Fruit fly (Drosophila melanogaster): ENCODE results near the gene Pbp95.

The Pbp95 gene

DNA sequence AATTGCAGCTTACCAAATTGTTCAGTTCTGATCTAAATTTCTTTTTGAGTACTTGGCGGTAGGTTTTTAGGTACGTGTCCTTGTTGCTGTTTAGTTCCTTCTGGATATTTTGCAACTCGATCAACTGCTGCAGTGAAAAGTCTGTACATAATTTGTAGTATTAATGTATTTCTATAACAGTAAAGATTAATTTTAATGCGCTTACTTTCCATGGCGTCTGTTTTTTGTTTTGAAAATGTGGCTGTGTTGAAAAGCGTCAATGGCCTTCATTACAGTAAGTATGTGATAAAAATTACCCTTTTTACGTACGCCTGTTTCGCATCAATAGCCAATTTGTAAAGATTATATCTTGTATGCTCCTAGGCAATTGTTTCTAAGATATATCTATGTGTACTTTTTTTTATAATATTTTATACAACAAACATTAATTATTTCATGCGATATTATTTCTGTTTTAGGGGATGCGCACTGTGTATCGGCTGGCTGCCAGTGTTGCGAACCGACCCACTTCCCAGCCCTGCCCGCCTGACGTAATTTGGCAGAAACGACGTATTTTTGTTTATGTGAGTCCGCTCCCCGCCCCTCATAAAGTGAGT lies 12.4 kb upstream of the Pbp95 start, which contains the start of the genes Kmn2 and CG2698 (continued):
- peak; percentile 95 for TF ChIP-seq B-H2 (GFP tag; optimal IDR thresholded peaks at IDR 0.05)
- TF ChIP-seq CG14441 (GFP tag; IDR thresholded peaks at IDR 0.05), result peak; percentile 98
- TF ChIP-seq mld (GFP tag; IDR thresholded peaks at IDR 0.05; ENCODE audit: partially characterized antibody), result no peak
- TF ChIP-seq CG4282 (GFP tag; optimal IDR thresholded peaks at IDR 0.05), result no peak
- TF ChIP-seq dimm (GFP tag; IDR thresholded peaks at IDR 0.05), result peak; percentile 95
- TF ChIP-seq CG10462 (GFP tag; optimal IDR thresholded peaks at IDR 0.05), result peak; percentile 85
- peak; percentile 97 for TF ChIP-seq seq (GFP tag; IDR thresholded peaks at IDR 0.05)
- peak; percentile 97 for TF ChIP-seq CG30403 (GFP tag; optimal IDR thresholded peaks at IDR 0.05)
- peak; percentile 53 for TF ChIP-seq grn (GFP tag; optimal IDR thresholded peaks at IDR 0.05)
- no peak for TF ChIP-seq bigmax (GFP tag; optimal IDR thresholded peaks at IDR 0.05)
- TF ChIP-seq mam (GFP tag; optimal IDR thresholded peaks at IDR 0.05), result peak; percentile 86
- peak; percentile 99 for TF ChIP-seq tgo (GFP tag; IDR thresholded peaks at IDR 0.05)
- TF ChIP-seq tin (GFP tag; optimal IDR thresholded peaks at IDR 0.05), result peak; percentile 96
- TF ChIP-seq unc-4 (GFP tag; IDR thresholded peaks at IDR 0.05; ENCODE audit: partially characterized antibody), result peak; percentile 60
- peak; percentile 99 for TF ChIP-seq CG9932 (GFP tag; IDR thresholded peaks at IDR 0.05)
- peak; percentile 93 for TF ChIP-seq dan (GFP tag; IDR thresholded peaks at IDR 0.05)
- TF ChIP-seq crc (GFP tag; optimal IDR thresholded peaks at IDR 0.05), result peak; percentile 56
- peak; percentile 84 for TF ChIP-seq Spps (tag; optimal IDR thresholded peaks at IDR 0.05)
- TF ChIP-seq CG4617 (GFP tag; optimal IDR thresholded peaks at IDR 0.05; ENCODE audit: borderline replicate concordance), result peak; percentile 89
- peak; percentile 61 for TF ChIP-seq NK7.1 (GFP tag; optimal IDR thresholded peaks at IDR 0.05)
- TF ChIP-seq Oli (tag; optimal IDR thresholded peaks at IDR 0.05), result peak; percentile 95
- no peak for TF ChIP-seq MESR4 (GFP tag; optimal IDR thresholded peaks at IDR 0.05)
- peak; percentile 96 for TF ChIP-seq caup (GFP tag; optimal IDR thresholded peaks at IDR 0.05; ENCODE audit: severe bottlenecking)
- peak; percentile 81 for TF ChIP-seq sd (tag; optimal IDR thresholded peaks at IDR 0.05)
- peak; percentile 92 for TF ChIP-seq CG11560 (tag; IDR thresholded peaks at IDR 0.05)
- TF ChIP-seq CG14050 (GFP tag; IDR thresholded peaks at IDR 0.05), result peak; percentile 97
- TF ChIP-seq al (GFP tag; IDR thresholded peaks at IDR 0.05), result peak; percentile 97
- peak; percentile 93 for TF ChIP-seq Fer2 (tag; optimal IDR thresholded peaks at IDR 0.05)
- TF ChIP-seq CG9609 (GFP tag; optimal IDR thresholded peaks at IDR 0.05), result peak; percentile 55
- TF ChIP-seq BEAF-32 (GFP tag; optimal IDR thresholded peaks at IDR 0.05), result peak; percentile 50
- TF ChIP-seq Doc3 (GFP tag; IDR thresholded peaks at IDR 0.05; ENCODE audit: partially characterized antibody), result 0 out of 3 replicates have a peak, but pooled peaks have one; percentile 35
- TF ChIP-seq CG13775 (GFP tag; optimal IDR thresholded peaks at IDR 0.05), result peak; percentile 94
- peak; percentile 82 for TF ChIP-seq kah (GFP tag; optimal IDR thresholded peaks at IDR 0.05)
- TF ChIP-seq CG12391 (tag; optimal IDR thresholded peaks at IDR 0.05), result peak; percentile 97
- TF ChIP-seq ken (GFP tag; IDR thresholded peaks at IDR 0.05), result peak; percentile 97
- TF ChIP-seq lola (GFP tag; optimal IDR thresholded peaks at IDR 0.05), result peak in 1 of 3 experiments; percentile 91
- peak; percentile 95 for TF ChIP-seq so (GFP tag; IDR thresholded peaks at IDR 0.05)
- peak; percentile 95 for TF ChIP-seq CG2712 (tag; optimal IDR thresholded peaks at IDR 0.05)
- peak; percentile 96 for TF ChIP-seq Hmr (GFP tag; optimal IDR thresholded peaks at IDR 0.05)
- TF ChIP-seq lbe (GFP tag; optimal IDR thresholded peaks at IDR 0.05), result peak; percentile 92
- TF ChIP-seq nerfin-2 (GFP tag; IDR thresholded peaks at IDR 0.05; ENCODE audit: partially characterized antibody), result peak; percentile 56
- peak; percentile 97 for TF ChIP-seq CG31441 (GFP tag; IDR thresholded peaks at IDR 0.05)
- TF ChIP-seq CG31388 (GFP tag; optimal IDR thresholded peaks at IDR 0.05), result peak; percentile 90
- peak; percentile 75 for TF ChIP-seq Dp (GFP tag; optimal IDR thresholded peaks at IDR 0.05)
- TF ChIP-seq HLH54F (GFP tag; optimal IDR thresholded peaks at IDR 0.05), result peak; percentile 82
- TF ChIP-seq CG10274 (GFP tag; optimal IDR thresholded peaks at IDR 0.05), result peak; percentile 68
- TF ChIP-seq zf30C (GFP tag; optimal IDR thresholded peaks at IDR 0.05), result no peak
- TF ChIP-seq ara (GFP tag; IDR thresholded peaks at IDR 0.05), result peak; percentile 97
- TF ChIP-seq CG4730 (GFP tag; IDR thresholded peaks at IDR 0.05), result peak; percentile 97

Measured in whole organism, embryonic.